Worm (Caenorhabditis elegans): ENCODE data around the gene ZK632.2.

Gene ZK632.2

DNA sequence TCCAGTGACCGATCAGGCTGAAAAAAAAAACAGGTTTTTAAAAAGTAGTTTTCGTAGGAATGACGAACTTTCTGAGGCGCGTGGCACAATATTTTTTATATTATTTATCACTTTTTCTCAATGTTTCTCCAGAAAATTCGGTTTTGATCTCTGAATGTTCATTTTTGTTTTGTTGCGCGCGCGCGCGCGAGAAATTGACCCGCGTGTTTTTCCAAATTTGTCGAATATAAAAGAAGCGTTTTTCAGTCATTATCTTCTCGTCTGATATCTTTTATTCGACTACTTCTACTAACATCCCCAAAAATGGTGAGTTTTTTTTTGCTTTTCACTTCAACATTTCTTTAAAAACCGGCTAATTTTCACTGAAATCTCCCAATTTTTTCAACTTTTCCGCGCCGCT, 40.1 kb upstream of the ZK632.2 start, which contains the start of gene rmd-1:
rmd-1 (plus strand) TSS at position 247 of the 400 bp plus-strand sequence.
- TF ChIP-seq lin-38 (GFP tag; IDR thresholded peaks at IDR 0.05) (peak; percentile 51), pqm-1 (tag; optimal IDR thresholded peaks at IDR 0.05) (no peak), ztf-7 (tag; optimal IDR thresholded peaks at IDR 0.05) (no peak), hif-1 (tag; optimal IDR thresholded peaks at IDR 0.05) (no peak), nhr-28 (tag; optimal IDR thresholded peaks at IDR 0.05) (no peak)

DNA sequence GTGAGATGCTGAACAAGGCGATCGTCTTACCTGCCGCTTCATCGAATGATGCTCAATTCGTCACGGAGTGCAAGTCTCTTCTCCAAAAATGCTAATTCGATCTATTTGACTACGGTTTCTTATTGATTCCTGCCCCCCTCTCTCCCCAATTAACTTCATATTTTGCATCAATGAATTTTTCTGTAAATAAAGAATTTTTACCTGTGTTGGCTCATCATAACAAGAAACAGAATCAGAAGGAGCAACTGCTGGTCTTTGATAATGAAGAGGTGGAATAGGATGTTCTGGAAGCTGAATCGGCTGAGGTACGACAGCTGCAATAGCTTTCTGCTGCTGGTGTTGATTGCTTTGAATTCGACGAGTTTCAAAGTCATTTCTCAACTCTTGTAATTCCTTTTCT, 38.7 kb upstream of the ZK632.2 start:
- TF ChIP-seq aha-1 (tag) (peak; percentile 22), zfp-2 (tag; optimal IDR thresholded peaks at IDR 0.05) (no peak)

DNA sequence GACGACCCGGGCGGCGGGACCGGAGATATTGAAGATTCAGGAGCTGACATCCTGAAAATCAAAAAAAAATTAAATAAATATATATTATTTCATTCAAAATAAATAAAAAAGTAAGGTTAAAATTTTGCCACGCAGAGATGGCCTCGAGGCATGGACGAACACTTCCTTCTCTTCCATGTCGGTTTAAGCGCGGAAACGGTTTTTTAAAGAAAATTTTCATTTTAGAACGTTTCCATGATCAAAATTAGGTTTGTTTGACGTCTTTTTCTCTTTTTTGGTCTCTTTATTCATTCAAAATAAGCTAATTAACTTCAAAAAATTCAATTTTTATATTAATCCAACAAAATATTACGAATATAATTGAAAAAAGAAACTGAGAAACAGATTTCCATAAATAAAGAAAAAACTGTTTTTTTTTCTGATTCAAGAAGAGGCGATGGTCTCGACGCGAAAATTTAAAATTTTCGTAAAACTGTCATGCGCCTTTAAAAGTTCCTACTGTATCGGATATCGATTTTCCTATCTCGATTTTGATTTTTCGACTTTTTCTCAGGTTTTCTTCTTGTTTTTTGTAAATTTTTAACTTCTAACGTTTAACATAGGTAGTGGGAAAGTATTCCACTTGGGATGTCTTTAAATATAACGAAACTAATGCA, 36.7 kb upstream of the ZK632.2 start, which contains the start of gene gcc-2:
gcc-2 (minus strand) TSS at position 51 of the 656 bp plus-strand sequence.
- TF ChIP-seq aha-1 (tag): peak; percentile 13
- TF ChIP-seq mes-2 (tag; optimal IDR thresholded peaks at IDR 0.05; ENCODE audit: poor library complexity, severe bottlenecking): peak; percentile 9
- no peak for TF ChIP-seq F37D6.2 (tag; optimal IDR thresholded peaks at IDR 0.05)

DNA sequence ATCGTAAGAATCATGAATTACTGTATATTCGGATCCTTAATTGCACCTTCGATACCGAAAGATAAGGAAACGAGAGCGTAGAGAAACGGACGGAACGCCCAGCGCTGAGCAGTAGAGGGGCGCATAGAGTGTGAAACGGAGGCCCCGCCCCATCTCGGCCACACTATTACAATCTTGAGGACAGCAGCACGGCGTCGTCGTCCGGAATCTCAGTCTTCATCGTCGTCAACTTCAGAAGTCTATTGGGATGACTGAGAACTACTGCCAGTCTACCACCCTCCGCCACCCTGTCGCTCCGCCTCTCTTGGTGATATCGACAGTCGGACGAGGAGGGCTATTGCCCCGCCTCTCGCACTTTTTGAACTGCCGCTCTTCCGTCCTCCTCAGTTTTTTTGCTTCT, 34.2 kb upstream of the ZK632.2 start:
- peak; percentile 15; the same call in 1 of the 2 replicates for TF ChIP-seq mdt-29 (GFP tag; IDR thresholded peaks at IDR 0.05)
- no peak for TF ChIP-seq cey-2 (tag; optimal IDR thresholded peaks at IDR 0.05; ENCODE audit: borderline replicate concordance, insufficient read depth)
- TF ChIP-seq set-16 (GFP tag; IDR thresholded peaks at IDR 0.05): peak; percentile 62; the same call in 1 of the 2 replicates
- no peak for TF ChIP-seq fkh-10 (GFP tag; optimal IDR thresholded peaks at IDR 0.05)
- peak in 1 of 2 experiments; percentile 68 for TF ChIP-seq unc-62 (GFP tag; optimal IDR thresholded peaks at IDR 0.05 in 1 of 2)
- TF ChIP-seq unc-62 (tag; optimal IDR thresholded peaks at IDR 0.05): no peak
- TF ChIP-seq egl-43 (GFP tag; IDR thresholded peaks at IDR 0.05): peak; percentile 53
- 0 out of 2 replicates have a peak, but pooled peaks have one; percentile 7 for TF ChIP-seq ctbp-1 (GFP tag; IDR thresholded peaks at IDR 0.05)
- no peak for TF ChIP-seq dmd-9 (GFP tag; IDR thresholded peaks at IDR 0.05)
- 0 out of 2 replicates have a peak, but pooled peaks have one; percentile 18 for TF ChIP-seq hmg-1.1 (GFP tag; IDR thresholded peaks at IDR 0.05)

DNA sequence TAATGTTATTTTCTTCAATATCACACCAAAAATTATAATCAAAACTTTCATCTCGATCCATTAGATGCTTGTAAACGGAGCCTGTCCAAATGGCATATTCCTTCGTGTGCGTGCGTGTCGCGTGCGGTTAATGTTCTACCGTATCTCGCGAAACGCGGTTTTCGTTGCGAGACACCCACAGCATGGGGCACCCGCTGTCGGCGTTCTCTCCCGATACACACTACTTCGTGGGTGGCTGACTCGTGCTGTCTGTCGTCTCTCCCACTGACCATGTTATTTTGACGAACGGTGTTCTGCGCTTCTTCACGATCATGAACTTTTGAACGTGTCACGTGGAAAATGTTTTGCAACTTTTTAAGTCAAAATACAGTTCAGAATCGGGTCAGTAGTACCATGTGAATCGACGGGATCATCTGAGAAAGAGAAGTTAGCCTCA, 33.4 kb upstream of the ZK632.2 start:
- TF ChIP-seq F44E2.7 (GFP tag; IDR thresholded peaks at IDR 0.05) (peak; percentile 73; the same call in 1 of the 2 replicates), hmg-1.1 (GFP tag; IDR thresholded peaks at IDR 0.05) (peak; percentile 99), hlh-11 (tag; optimal IDR thresholded peaks at IDR 0.05) (peak; percentile 100), Y75B8A.6 (GFP tag; IDR thresholded peaks at IDR 0.05) (peak; percentile 95), zfp-2 (tag; optimal IDR thresholded peaks at IDR 0.05) (peak; percentile 92), R02D3.7 (tag; optimal IDR thresholded peaks at IDR 0.05) (no peak), tag-97 (GFP tag; IDR thresholded peaks at IDR 0.05) (0 out of 2 replicates have a peak, but pooled peaks have one; percentile 66), lin-15B (tag; optimal IDR thresholded peaks at IDR 0.05) (no peak), aly-2 (tag; optimal IDR thresholded peaks at IDR 0.05) (peak; percentile 36), zfp-3 (GFP tag; conservative IDR thresholded peaks at IDR 0.05) (peak; percentile 99), nhr-237 (tag; optimal IDR thresholded peaks at IDR 0.05) (peak; percentile 37), Y48G9A.11 (GFP tag; IDR thresholded peaks at IDR 0.05) (peak; percentile 63; the same call in 1 of the 2 replicates), rbr-2 (tag; optimal IDR thresholded peaks at IDR 0.05) (peak; percentile 98), mxl-2 (GFP tag; conservative IDR thresholded peaks at IDR 0.05) (peak; percentile 93), dmd-9 (GFP tag; IDR thresholded peaks at IDR 0.05) (peak; percentile 94), F10B5.3 (tag; optimal IDR thresholded peaks at IDR 0.05) (peak; percentile 91), dmd-6 (GFP tag; IDR thresholded peaks at IDR 0.05) (peak; percentile 99), nhr-102 (tag; optimal IDR thresholded peaks at IDR 0.05) (peak; percentile 98), T20F7.1 (GFP tag; optimal IDR thresholded peaks at IDR 0.05) (peak; percentile 92), daf-16 (GFP tag; optimal IDR thresholded peaks at IDR 0.05) (peak; percentile 77 to 92), daf-16 (tag; optimal IDR thresholded peaks at IDR 0.05) (peak; percentile 91), saeg-2 (GFP tag; IDR thresholded peaks at IDR 0.05) (peak; percentile 99), ZK337.2 (GFP tag; IDR thresholded peaks at IDR 0.05) (peak; percentile 78; the same call in 1 of the 2 replicates), T26A8.4 (GFP tag; IDR thresholded peaks at IDR 0.05) (peak; percentile 99), ceh-62 (tag; optimal IDR thresholded peaks at IDR 0.05) (no peak), fkh-10 (GFP tag; optimal IDR thresholded peaks at IDR 0.05) (peak; percentile 88), nhr-42 (GFP tag; IDR thresholded peaks at IDR 0.05) (peak; percentile 97)

Measured in whole organism, L4 larva.